Fruit fly (Drosophila melanogaster) Kc167 (cell line): Measurements from ENCODE around the gene fok.

Experiments
- h ChIP-seq: fragments of >200 bp; optimal IDR thresholded peaks from 3 replicates; lab custom pipeline; 2018; ENCODE audit warnings: missing external identifiers
- psq ChIP-seq: fragments of >200 bp; optimal IDR thresholded peaks from 2 replicates; lab custom pipeline; 2017; ENCODE audit warnings: missing external identifiers

- no peak for TF ChIP-seq psq (lab: Kevin White, UChicago)
- no peak for TF ChIP-seq h (lab: Kevin White, UChicago)
These were observed 710 bp downstream of the fok start for dm6 chr2L:20084068-20084651.
